Fruit fly (Drosophila melanogaster): ENCODE measurements around the gene Dh31.

Gene Dh31

DNA sequence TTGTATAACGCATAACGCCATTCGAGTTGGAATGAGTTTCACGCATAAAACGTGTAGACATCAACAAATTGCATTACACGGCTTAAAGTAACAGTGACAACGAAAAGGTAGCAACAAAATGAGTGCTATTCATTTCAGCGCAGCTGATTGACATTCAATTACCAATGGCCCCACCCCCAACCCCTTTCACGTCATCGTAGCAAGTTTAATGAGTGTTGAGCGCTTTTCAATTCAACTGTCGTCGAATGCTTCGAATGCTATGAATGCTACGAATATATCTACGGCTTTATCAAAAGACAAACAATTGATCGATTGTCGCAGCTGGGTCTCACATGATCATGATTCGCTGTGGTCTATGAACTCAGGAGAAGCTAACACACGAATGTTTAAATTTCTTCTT is 27.0 kb upstream of the Dh31 start:
- no peak for TF ChIP-seq CG14655 (GFP tag; optimal IDR thresholded peaks at IDR 0.05)

DNA sequence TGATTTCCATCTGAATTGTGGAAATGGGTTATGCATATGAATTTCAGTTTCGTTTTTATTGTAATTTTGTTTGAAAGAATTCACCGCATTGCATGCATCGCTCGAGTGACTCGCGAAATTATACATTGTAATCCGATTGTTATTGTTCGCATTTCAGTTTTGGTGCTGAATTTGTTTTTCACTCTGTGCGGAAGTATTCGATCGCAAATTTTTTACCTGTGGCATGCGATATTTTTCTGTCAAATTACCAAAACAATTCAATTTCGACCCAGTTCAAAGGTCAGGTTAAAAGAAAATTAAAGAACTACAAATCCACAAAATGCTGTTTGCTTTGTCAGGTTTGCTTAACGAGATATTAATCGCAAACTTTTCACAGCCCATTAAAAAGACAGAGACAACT is 26.1 kb upstream of the Dh31 start:
- TF ChIP-seq gl (tag; optimal IDR thresholded peaks at IDR 0.05) (no peak), CG12605 (GFP tag; IDR thresholded peaks at IDR 0.05) (no peak), CG15710 (tag; optimal IDR thresholded peaks at IDR 0.05) (no peak), CG9948 (tag; optimal IDR thresholded peaks at IDR 0.05) (no peak)

dm6 chr2L:8530189-8530588 is 23.5 kb upstream of the Dh31 start:
- no peak for TF ChIP-seq CG8159 (tag; optimal IDR thresholded peaks at IDR 0.05)
- TF ChIP-seq EcR (GFP tag; optimal IDR thresholded peaks at IDR 0.05), result no peak
- TF ChIP-seq Pif1B (GFP tag; optimal IDR thresholded peaks at IDR 0.05), result no peak
- no peak for TF ChIP-seq CG10348 (GFP tag; IDR thresholded peaks at IDR 0.05)
- no peak for TF ChIP-seq CG12605 (GFP tag; IDR thresholded peaks at IDR 0.05)
- TF ChIP-seq D1 (tag; optimal IDR thresholded peaks at IDR 0.05), result no peak
- no peak for TF ChIP-seq Snoo (tag; optimal IDR thresholded peaks at IDR 0.05)
- TF ChIP-seq CG13204 (GFP tag; optimal IDR thresholded peaks at IDR 0.05), result no peak
- no peak for TF ChIP-seq Pif1A (GFP tag; optimal IDR thresholded peaks at IDR 0.05)
- TF ChIP-seq CG8301 (tag; optimal IDR thresholded peaks at IDR 0.05), result no peak
- TF ChIP-seq CG15710 (tag; optimal IDR thresholded peaks at IDR 0.05), result no peak
- no peak for TF ChIP-seq fd96Ca (GFP tag; IDR thresholded peaks at IDR 0.05)

dm6 chr2L:8528951-8529430 is 22.3 kb upstream of the Dh31 start, which contains the start of gene CG17834:
Gene CG17834 (plus strand): TSS chr2L:8529141.
- TF ChIP-seq CG4496 (GFP tag; IDR thresholded peaks at IDR 0.05) (peak; percentile 49; the same call in 1 of the 3 replicates), CG15710 (tag; optimal IDR thresholded peaks at IDR 0.05) (no peak), Ets98B (GFP tag; IDR thresholded peaks at IDR 0.05) (peak; percentile 64; the same call in 1 of the 2 replicates), EcR (GFP tag; optimal IDR thresholded peaks at IDR 0.05) (peak; percentile 81), Snoo (tag; optimal IDR thresholded peaks at IDR 0.05) (peak; percentile 34)

DNA sequence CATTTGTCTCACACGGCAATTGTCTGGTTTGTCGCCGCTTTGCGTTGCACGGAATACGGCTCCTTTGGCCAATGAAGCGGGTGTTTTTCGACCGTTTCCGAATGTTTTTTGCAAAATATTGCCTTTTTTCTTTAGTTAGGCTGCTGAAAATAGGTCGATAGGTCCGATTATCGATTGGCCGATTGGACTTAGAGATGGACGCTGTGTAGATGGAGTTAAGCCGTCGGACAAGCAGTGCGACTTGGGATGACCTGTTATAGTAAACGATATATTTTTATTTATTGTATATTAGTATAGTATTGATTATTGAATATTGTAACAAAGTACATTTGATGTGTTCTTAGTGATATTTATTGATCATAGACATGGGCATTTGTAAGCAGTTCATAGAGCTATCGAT is 21.7 kb upstream of the Dh31 start, which contains the start of the genes lmgA and lmgB:
TSS of gene lmgA (minus strand) at position 301 of the 400 bp plus-strand sequence.
TSS of gene lmgB (minus strand) at position 301 of the 400 bp plus-strand sequence.
- TF ChIP-seq CG17806 (tag; optimal IDR thresholded peaks at IDR 0.05) (peak; percentile 2), CG9948 (tag; optimal IDR thresholded peaks at IDR 0.05) (no peak)

DNA sequence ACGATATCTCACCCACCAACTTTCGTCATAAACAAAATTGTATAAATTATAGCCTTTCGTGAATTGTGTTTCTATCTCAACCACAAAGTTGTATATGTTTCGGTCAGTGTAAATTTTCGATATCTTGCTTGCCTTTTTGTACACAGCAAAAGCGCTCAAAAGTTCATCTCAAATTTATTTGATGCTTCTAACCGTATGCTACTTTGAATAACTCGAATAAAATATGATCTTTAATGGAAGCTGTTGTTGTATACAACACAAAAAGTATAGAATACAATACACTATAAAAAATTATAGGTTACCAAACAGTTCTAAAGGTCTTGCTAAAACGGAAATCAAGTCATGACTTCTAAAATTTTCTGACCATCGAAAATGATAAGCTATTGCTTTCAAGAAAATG is 18.4 kb upstream of the Dh31 start:
- TF ChIP-seq CG8301 (tag; optimal IDR thresholded peaks at IDR 0.05) (no peak), Pif1A (GFP tag; optimal IDR thresholded peaks at IDR 0.05) (no peak)

dm6 chr2L:8522781-8523180 is 16.1 kb upstream of the Dh31 start:
- TF ChIP-seq CG10348 (GFP tag; IDR thresholded peaks at IDR 0.05) (no peak), Ets98B (GFP tag; IDR thresholded peaks at IDR 0.05) (no peak), D1 (tag; optimal IDR thresholded peaks at IDR 0.05) (no peak), Pif1A (GFP tag; optimal IDR thresholded peaks at IDR 0.05) (no peak), CG12605 (GFP tag; IDR thresholded peaks at IDR 0.05) (no peak), gl (tag; optimal IDR thresholded peaks at IDR 0.05) (no peak), CG8301 (tag; optimal IDR thresholded peaks at IDR 0.05) (no peak), CG4496 (GFP tag; IDR thresholded peaks at IDR 0.05) (no peak), CG14655 (GFP tag; optimal IDR thresholded peaks at IDR 0.05) (no peak), CG8159 (tag; optimal IDR thresholded peaks at IDR 0.05) (no peak), fd96Ca (GFP tag; IDR thresholded peaks at IDR 0.05) (no peak), rn (GFP tag; IDR thresholded peaks at IDR 0.05) (no peak), CG32121 (GFP tag; IDR thresholded peaks at IDR 0.05) (no peak), Pif1B (GFP tag; optimal IDR thresholded peaks at IDR 0.05) (no peak), CG17806 (tag; optimal IDR thresholded peaks at IDR 0.05) (no peak), CG13204 (GFP tag; optimal IDR thresholded peaks at IDR 0.05) (no peak), CG34367 (tag; optimal IDR thresholded peaks at IDR 0.05) (no peak), Snoo (tag; optimal IDR thresholded peaks at IDR 0.05) (no peak), EcR (GFP tag; optimal IDR thresholded peaks at IDR 0.05) (no peak), CG9948 (tag; optimal IDR thresholded peaks at IDR 0.05) (no peak)

- TF ChIP-seq Pif1A (GFP tag; optimal IDR thresholded peaks at IDR 0.05), result no peak
- TF ChIP-seq Ets98B (GFP tag; IDR thresholded peaks at IDR 0.05), result peak; percentile 32; the same call in 1 of the 2 replicates
- TF ChIP-seq CG8301 (tag; optimal IDR thresholded peaks at IDR 0.05), result no peak
- no peak for TF ChIP-seq Pif1B (GFP tag; optimal IDR thresholded peaks at IDR 0.05)
- TF ChIP-seq CG32121 (GFP tag; IDR thresholded peaks at IDR 0.05), result 0 out of 2 replicates have a peak, but pooled peaks have one; percentile 16
- 0 out of 3 replicates have a peak, but pooled peaks have one; percentile 19 for TF ChIP-seq CG4496 (GFP tag; IDR thresholded peaks at IDR 0.05)
- TF ChIP-seq CG14655 (GFP tag; optimal IDR thresholded peaks at IDR 0.05), result no peak
- TF ChIP-seq gl (tag; optimal IDR thresholded peaks at IDR 0.05), result no peak
- no peak for TF ChIP-seq CG8159 (tag; optimal IDR thresholded peaks at IDR 0.05)
- TF ChIP-seq D1 (tag; optimal IDR thresholded peaks at IDR 0.05), result no peak
- no peak for TF ChIP-seq CG15710 (tag; optimal IDR thresholded peaks at IDR 0.05)
- TF ChIP-seq CG13204 (GFP tag; optimal IDR thresholded peaks at IDR 0.05), result no peak
- 0 out of 2 replicates have a peak, but pooled peaks have one; percentile 46 for TF ChIP-seq CG12605 (GFP tag; IDR thresholded peaks at IDR 0.05)
- TF ChIP-seq Snoo (tag; optimal IDR thresholded peaks at IDR 0.05), result no peak
- TF ChIP-seq rn (GFP tag; IDR thresholded peaks at IDR 0.05), result no peak
- no peak for TF ChIP-seq CG10348 (GFP tag; IDR thresholded peaks at IDR 0.05)
- peak; percentile 1 for TF ChIP-seq EcR (GFP tag; optimal IDR thresholded peaks at IDR 0.05)
- TF ChIP-seq CG9948 (tag; optimal IDR thresholded peaks at IDR 0.05), result no peak
- no peak for TF ChIP-seq CG17806 (tag; optimal IDR thresholded peaks at IDR 0.05)
- no peak for TF ChIP-seq fd96Ca (GFP tag; IDR thresholded peaks at IDR 0.05)
- no peak for TF ChIP-seq CG34367 (tag; optimal IDR thresholded peaks at IDR 0.05)
Observed at dm6 chr2L:8521724-8522309, 15.2 kb upstream of the Dh31 start, which contains the start of gene Acer. Gene Acer (plus strand): TSS chr2L:8521933.

Data from whole organism, pupa.